Worm (Caenorhabditis elegans) whole organism, early embryonic: ENCODE results near the gene Y38H6C.9.

ENCODE experiments used
- B0310.2 ChIP-seq: sonication (generic microtip); optimal IDR thresholded peaks from 2 replicates; lab custom pipeline; 2016; ENCODE audit warnings: mild to moderate bottlenecking, missing genetic modification characterization, missing compliant biosample characterization
- F13C5.2 ChIP-seq: sonication (generic microtip); optimal IDR thresholded peaks from 2 replicates; lab custom pipeline; 2017; ENCODE audit warnings: mild to moderate bottlenecking, missing genetic modification characterization, inconsistent platforms, missing compliant biosample characterization
- aly-1 ChIP-seq: sonication (generic microtip); optimal IDR thresholded peaks from 2 replicates; lab custom pipeline; 2016; ENCODE audit warnings: missing genetic modification characterization, missing compliant biosample characterization
- ama-1 ChIP-seq: fragments of 150-350 bp; optimal IDR thresholded peaks from 2 replicates; lab custom pipeline; 2014
- ceh-13 ChIP-seq: fragments of 200-800 bp; sonication (Bioruptor generic); optimal IDR thresholded peaks from 2 replicates; lab custom pipeline; 2018; ENCODE audit warnings: mild to moderate bottlenecking, missing genetic modification characterization, missing compliant biosample characterization
- ceh-36 ChIP-seq: sonication (generic microtip); optimal IDR thresholded peaks from 2 replicates; lab custom pipeline; 2016; ENCODE audit warnings: missing genetic modification characterization, inconsistent platforms, missing compliant biosample characterization
- ets-7 ChIP-seq: sonication (generic microtip); optimal IDR thresholded peaks from 2 replicates; lab custom pipeline; 2016; ENCODE audit warnings: missing genotype, missing genetic modification characterization, missing compliant biosample characterization
- flt-1 ChIP-seq: fragments of 200-800 bp; sonication (Bioruptor generic); IDR thresholded peaks from 2 replicates; pipeline ENCODE4 v1.3.6; 2022; ENCODE audit warnings: missing genetic modification characterization, missing compliant biosample characterization
- hmbx-1 ChIP-seq: sonication (generic microtip); optimal IDR thresholded peaks from 2 replicates; lab custom pipeline; 2016; ENCODE audit warnings: mild to moderate bottlenecking, missing genetic modification characterization, missing compliant biosample characterization
- hnd-1 ChIP-seq: sonication (generic microtip); optimal IDR thresholded peaks from 2 replicates; lab custom pipeline; 2016; ENCODE audit warnings: missing genetic modification characterization, missing compliant biosample characterization
- pes-1 ChIP-seq: fragments of 200-800 bp; sonication (Bioruptor generic); IDR thresholded peaks from 2 replicates; pipeline ENCODE4 v1.3.6; 2022; ENCODE audit warnings: missing genetic modification reagents, missing genetic modification characterization, missing compliant biosample characterization
- scrt-1 ChIP-seq: fragments of 200-800 bp; sonication (Bioruptor generic); IDR thresholded peaks from 2 replicates; pipeline ENCODE4 v1.3.6; 2022; ENCODE audit warnings: missing genetic modification characterization, missing compliant biosample characterization
- sea-1 ChIP-seq: fragments of 200-800 bp; sonication (Bioruptor generic); conservative IDR thresholded peaks from 2 replicates; pipeline ENCODE4 v1.3.6; 2022; ENCODE audit warnings: missing genetic modification characterization, missing compliant biosample characterization
- tbx-11 ChIP-seq: fragments of 200-800 bp; sonication (Bioruptor generic); IDR thresholded peaks from 2 replicates; pipeline ENCODE4 v1.3.6; 2022; ENCODE audit warnings: missing genetic modification characterization, missing compliant biosample characterization
- tbx-37 ChIP-seq: fragments of 200-800 bp; sonication (Bioruptor generic); conservative IDR thresholded peaks from 2 replicates; pipeline ENCODE4 v1.3.6; 2022; ENCODE audit warnings: missing genetic modification reagents, missing genetic modification characterization, missing compliant biosample characterization
- tra-4 ChIP-seq: sonication (generic microtip); optimal IDR thresholded peaks from 2 replicates; lab custom pipeline; 2017; ENCODE audit warnings: missing genetic modification characterization, missing compliant biosample characterization

Gene Y38H6C.9

ce11 chrV:20475830-20476229 is 46.2 kb downstream of the Y38H6C.9 start, which contains the start of gene B0250.7:
TSS of gene B0250.7 (minus strand) at chrV:20476061.
- TF ChIP-seq tbx-11 (GFP tag; lab: Robert Waterston, UW) (no peak), ets-7 (tag; lab: Kevin White, UChicago) (no peak), hnd-1 (tag; lab: Kevin White, UChicago) (no peak), tbx-37 (GFP tag; lab: Robert Waterston, UW) (no peak), aly-1 (no peak), pes-1 (GFP tag; lab: Robert Waterston, UW) (no peak), flt-1 (GFP tag; lab: Robert Waterston, UW) (no peak), ceh-13 (no peak)

DNA sequence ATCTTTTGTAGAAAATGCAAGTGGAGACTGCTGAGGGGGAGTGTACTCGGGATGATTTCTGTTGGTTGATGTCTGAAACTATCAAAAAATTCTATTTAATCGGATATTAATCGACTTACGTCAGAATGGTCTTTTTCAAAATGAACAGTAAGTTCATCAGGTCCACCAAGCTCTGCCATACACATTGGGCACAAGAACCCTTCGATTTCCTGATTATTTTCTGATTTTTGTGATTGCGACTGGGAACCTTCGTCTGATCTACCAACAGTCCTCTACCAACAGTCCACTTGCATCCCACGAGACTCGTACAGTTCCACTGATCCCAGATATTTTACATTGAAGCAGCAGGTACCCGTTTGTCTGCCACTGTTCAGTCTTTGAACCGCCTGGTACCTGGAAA is 47.0 kb downstream of the Y38H6C.9 start:
- no peak for TF ChIP-seq aly-1
- TF ChIP-seq tbx-11 (GFP tag; lab: Robert Waterston, UW) = no peak
- no peak for TF ChIP-seq scrt-1 (GFP tag; lab: Robert Waterston, UW)
- TF ChIP-seq flt-1 (GFP tag; lab: Robert Waterston, UW) = no peak
- TF ChIP-seq ceh-13 = no peak
- TF ChIP-seq pes-1 (GFP tag; lab: Robert Waterston, UW) = no peak
- TF ChIP-seq B0310.2 (tag; lab: Kevin White, UChicago) = no peak
- no peak for TF ChIP-seq ceh-36 (tag; lab: Kevin White, UChicago)
- no peak for TF ChIP-seq hnd-1 (tag; lab: Kevin White, UChicago)
- TF ChIP-seq ets-7 (tag; lab: Kevin White, UChicago) = no peak
- TF ChIP-seq hmbx-1 = no peak
- no peak for TF ChIP-seq ama-1 (lab: Kevin White, UChicago)
- no peak for TF ChIP-seq sea-1 (GFP tag; lab: Robert Waterston, UW)
- TF ChIP-seq tra-4 (tag; lab: Kevin White, UChicago) = no peak

DNA sequence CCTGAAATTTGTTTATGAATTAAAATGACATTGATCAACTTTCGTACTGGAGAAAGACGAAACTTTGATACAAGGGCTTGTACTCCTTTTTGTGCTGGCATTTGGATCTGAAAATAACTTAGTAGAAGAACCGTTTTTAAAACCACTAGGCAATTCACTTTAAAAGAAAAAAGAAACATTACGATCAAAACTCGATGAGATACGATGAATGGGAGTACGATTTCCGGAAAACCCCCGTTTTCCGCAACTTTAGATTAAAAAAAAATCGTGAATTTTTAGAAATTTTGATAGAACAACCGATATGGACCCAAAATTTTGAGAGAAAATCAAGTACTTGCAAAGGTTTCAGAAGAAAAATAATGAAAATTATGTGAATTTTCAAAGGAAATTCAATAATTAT is 51.7 kb downstream of the Y38H6C.9 start, which contains the start of gene B0250.8:
Gene B0250.8, minus strand, starts transcription at position 101 of the 400 bp plus-strand sequence.
- TF ChIP-seq ets-7 (tag; lab: Kevin White, UChicago) = no peak
- TF ChIP-seq F13C5.2 (tag; lab: Kevin White, UChicago) = no peak
- no peak for TF ChIP-seq ceh-13
- TF ChIP-seq flt-1 (GFP tag; lab: Robert Waterston, UW) = no peak
- no peak for TF ChIP-seq hmbx-1
- TF ChIP-seq ceh-36 (tag; lab: Kevin White, UChicago) = no peak
- TF ChIP-seq hnd-1 (tag; lab: Kevin White, UChicago) = no peak
